Worm (Caenorhabditis elegans): ENCODE data around the gene C54F6.20.

DNA sequence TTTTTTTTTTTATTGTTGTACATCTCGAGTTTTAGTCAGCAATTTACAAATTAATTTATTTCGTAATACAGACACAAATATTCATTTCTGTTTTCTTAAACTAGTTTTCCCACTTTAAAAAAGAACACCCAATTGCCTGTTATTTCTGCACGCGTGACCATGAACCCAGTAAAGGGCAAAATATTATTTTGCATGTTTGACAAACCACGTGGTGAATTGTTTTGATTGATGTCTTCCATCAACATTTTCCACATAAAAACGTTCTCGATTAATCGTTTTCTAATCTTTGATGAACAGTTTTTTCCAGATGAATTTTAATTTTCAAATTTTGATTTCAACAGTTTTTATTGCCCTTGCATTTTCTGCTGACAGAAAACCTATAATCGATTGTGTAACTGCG is 1.1 kb downstream of the C54F6.20 start, which contains the start of gene C54F6.18:
- TF ChIP-seq klf-2 (GFP tag; conservative IDR thresholded peaks at IDR 0.05), result no peak
- TF ChIP-seq flt-1 (GFP tag; IDR thresholded peaks at IDR 0.05), result no peak
- no peak for TF ChIP-seq cog-1 (tag; optimal IDR thresholded peaks at IDR 0.05)
- no peak for TF ChIP-seq ref-1 (GFP tag; conservative IDR thresholded peaks at IDR 0.05)
- no peak for TF ChIP-seq med-1 (GFP tag; optimal IDR thresholded peaks at IDR 0.05; ENCODE audit: insufficient read depth)
- no peak for TF ChIP-seq T22C8.4 (GFP tag; IDR thresholded peaks at IDR 0.05)
